Fruit fly (Drosophila melanogaster) whole organism, adult: ENCODE measurements around the gene Gyc89Da.

Experiments
- CG11617 ChIP-seq: fragments of 200-800 bp; sonication (Bioruptor generic); optimal IDR thresholded peaks from 2 replicates; lab custom pipeline; 2017; ENCODE audit warnings: mild to moderate bottlenecking, missing biosample characterization, missing genetic modification reagents, missing genetic modification characterization
- CG12768 ChIP-seq: fragments of 200-800 bp; sonication (Bioruptor generic); optimal IDR thresholded peaks from 2 replicates; lab custom pipeline; 2017; ENCODE audit warnings: missing biosample characterization, missing genetic modification characterization, mild to moderate bottlenecking, moderate library complexity, missing genetic modification reagents
- CG14711 ChIP-seq: fragments of 200-800 bp; sonication (Bioruptor generic); optimal IDR thresholded peaks from 2 replicates; lab custom pipeline; 2018; ENCODE audit warnings: missing biosample characterization, mild to moderate bottlenecking, missing genetic modification characterization, moderate library complexity
- CG1620 ChIP-seq: fragments of 200-800 bp; sonication (Bioruptor generic); optimal IDR thresholded peaks from 2 replicates; lab custom pipeline; 2016; ENCODE audit warnings: missing biosample characterization, missing genetic modification characterization
- CG5204 ChIP-seq: fragments of 200-800 bp; sonication (Bioruptor generic); optimal IDR thresholded peaks from 2 replicates; lab custom pipeline; 2016; ENCODE audit warnings: missing biosample characterization, missing genetic modification characterization
- CG7045 ChIP-seq: fragments of 200-800 bp; sonication (Bioruptor generic); optimal IDR thresholded peaks from 2 replicates; lab custom pipeline; 2017; ENCODE audit warnings: missing biosample characterization, mild to moderate bottlenecking, missing genetic modification characterization
- Crg-1 ChIP-seq: fragments of 200-800 bp; sonication (Bioruptor generic); optimal IDR thresholded peaks from 2 replicates; lab custom pipeline; 2016; ENCODE audit warnings: missing biosample characterization, missing genetic modification characterization
- Hr96 ChIP-seq: fragments of 200-800 bp; sonication (Bioruptor generic); optimal IDR thresholded peaks from 2 replicates; lab custom pipeline; 2016; ENCODE audit warnings: missing biosample characterization, missing genetic modification characterization
- kay ChIP-seq: fragments of 200-800 bp; sonication (Bioruptor generic); peaks from one replicate; lab custom pipeline; 2016; ENCODE audit warnings: missing biosample characterization, missing genetic modification characterization, borderline replicate concordance
- ovo ChIP-seq: fragments of 200-800 bp; sonication (Bioruptor generic); optimal IDR thresholded peaks from 2 replicates; lab custom pipeline; 2016; ENCODE audit warnings: missing biosample characterization, missing genetic modification characterization
- pad ChIP-seq: fragments of 200-800 bp; sonication (Bioruptor generic); optimal IDR thresholded peaks from 3 replicates; lab custom pipeline; 2017; ENCODE audit warnings: missing biosample characterization, missing genetic modification characterization, mild to moderate bottlenecking, moderate library complexity, missing genetic modification reagents
- tj ChIP-seq: fragments of 200-800 bp; sonication (Bioruptor generic); optimal IDR thresholded peaks from 3 replicates; lab custom pipeline; 2017; ENCODE audit warnings: missing biosample characterization, mild to moderate bottlenecking, missing genetic modification characterization, moderate library complexity
- toe ChIP-seq: fragments of 200-800 bp; sonication (Bioruptor generic); optimal IDR thresholded peaks from 2 replicates; lab custom pipeline; 2016; ENCODE audit warnings: missing biosample characterization, missing genetic modification characterization

DNA sequence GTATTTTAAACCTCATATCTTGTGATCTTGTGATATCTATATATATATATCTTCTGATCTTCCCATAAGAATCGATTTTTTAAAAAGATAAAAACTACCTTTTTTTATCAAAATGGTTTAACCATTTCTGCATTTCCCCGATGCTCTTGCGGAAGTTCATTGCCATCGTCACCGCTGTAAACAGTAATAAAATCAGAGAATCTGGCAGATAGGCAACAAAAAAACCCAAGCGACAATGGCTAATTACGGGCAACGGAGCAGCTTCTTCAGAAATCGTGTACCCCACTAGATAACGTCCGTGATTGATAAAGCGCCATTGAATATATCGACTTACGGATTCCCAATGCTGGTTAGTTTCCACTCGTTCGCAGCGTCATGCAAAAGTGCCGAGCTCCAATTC lies 18.2 kb upstream of the Gyc89Da start, which contains the start of gene CG10405:
- no peak for TF ChIP-seq CG7045 (GFP tag; lab: Kevin White, UChicago)
- TF ChIP-seq CG14711 (tag; lab: Kevin White, UChicago), result no peak
- TF ChIP-seq kay (GFP tag; lab: Kevin White, UChicago), result no peak
- no peak for TF ChIP-seq CG1620 (GFP tag; lab: Kevin White, UChicago)
- no peak for TF ChIP-seq ovo (GFP tag; lab: Kevin White, UChicago)
- TF ChIP-seq CG11617 (GFP tag; lab: Kevin White, UChicago), result no peak
- TF ChIP-seq Hr96 (GFP tag; lab: Kevin White, UChicago), result no peak
- TF ChIP-seq Crg-1 (GFP tag; lab: Kevin White, UChicago), result no peak
- TF ChIP-seq toe (GFP tag; lab: Kevin White, UChicago), result no peak
- no peak for TF ChIP-seq CG12768 (GFP tag; lab: Kevin White, UChicago)
- TF ChIP-seq CG5204 (GFP tag; lab: Kevin White, UChicago), result no peak
- no peak for TF ChIP-seq tj (GFP tag; lab: Kevin White, UChicago)
- TF ChIP-seq pad (GFP tag; lab: Kevin White, UChicago), result no peak
